Worm (Caenorhabditis elegans) whole organism, early embryonic: ENCODE measurements around the gene fbxc-21.

Experiments
- B0310.2 ChIP-seq: sonication (generic microtip); optimal IDR thresholded peaks from 2 replicates; lab custom pipeline; 2016; ENCODE audit warnings: mild to moderate bottlenecking, missing genetic modification characterization, missing compliant biosample characterization
- aly-1 ChIP-seq: sonication (generic microtip); optimal IDR thresholded peaks from 2 replicates; lab custom pipeline; 2016; ENCODE audit warnings: missing genetic modification characterization, missing compliant biosample characterization
- ama-1 ChIP-seq: fragments of 150-350 bp; optimal IDR thresholded peaks from 2 replicates; lab custom pipeline; 2014
- ceh-13 ChIP-seq: fragments of 200-800 bp; sonication (Bioruptor generic); optimal IDR thresholded peaks from 2 replicates; lab custom pipeline; 2018; ENCODE audit warnings: mild to moderate bottlenecking, missing genetic modification characterization, missing compliant biosample characterization
- ceh-36 ChIP-seq: sonication (generic microtip); optimal IDR thresholded peaks from 2 replicates; lab custom pipeline; 2016; ENCODE audit warnings: missing genetic modification characterization, inconsistent platforms, missing compliant biosample characterization
- ets-7 ChIP-seq: sonication (generic microtip); optimal IDR thresholded peaks from 2 replicates; lab custom pipeline; 2016; ENCODE audit warnings: missing genotype, missing genetic modification characterization, missing compliant biosample characterization
- flt-1 ChIP-seq: fragments of 200-800 bp; sonication (Bioruptor generic); IDR thresholded peaks from 2 replicates; pipeline ENCODE4 v1.3.6; 2022; ENCODE audit warnings: missing genetic modification characterization, missing compliant biosample characterization
- hmbx-1 ChIP-seq: sonication (generic microtip); optimal IDR thresholded peaks from 2 replicates; lab custom pipeline; 2016; ENCODE audit warnings: mild to moderate bottlenecking, missing genetic modification characterization, missing compliant biosample characterization
- hmg-4 ChIP-seq: fragments of 200-800 bp; sonication (Bioruptor generic); optimal IDR thresholded peaks from 2 replicates; lab custom pipeline; 2018; ENCODE audit warnings: mild to moderate bottlenecking, missing genetic modification characterization, missing compliant biosample characterization
- hnd-1 ChIP-seq: sonication (generic microtip); optimal IDR thresholded peaks from 2 replicates; lab custom pipeline; 2016; ENCODE audit warnings: missing genetic modification characterization, missing compliant biosample characterization
- pes-1 ChIP-seq: fragments of 200-800 bp; sonication (Bioruptor generic); IDR thresholded peaks from 2 replicates; pipeline ENCODE4 v1.3.6; 2022; ENCODE audit warnings: missing genetic modification reagents, missing genetic modification characterization, missing compliant biosample characterization
- tbx-11 ChIP-seq: fragments of 200-800 bp; sonication (Bioruptor generic); IDR thresholded peaks from 2 replicates; pipeline ENCODE4 v1.3.6; 2022; ENCODE audit warnings: missing genetic modification characterization, missing compliant biosample characterization
- tbx-37 ChIP-seq: fragments of 200-800 bp; sonication (Bioruptor generic); conservative IDR thresholded peaks from 2 replicates; pipeline ENCODE4 v1.3.6; 2022; ENCODE audit warnings: missing genetic modification reagents, missing genetic modification characterization, missing compliant biosample characterization
- tra-4 ChIP-seq: sonication (generic microtip); optimal IDR thresholded peaks from 2 replicates; lab custom pipeline; 2017; ENCODE audit warnings: missing genetic modification characterization, missing compliant biosample characterization

DNA sequence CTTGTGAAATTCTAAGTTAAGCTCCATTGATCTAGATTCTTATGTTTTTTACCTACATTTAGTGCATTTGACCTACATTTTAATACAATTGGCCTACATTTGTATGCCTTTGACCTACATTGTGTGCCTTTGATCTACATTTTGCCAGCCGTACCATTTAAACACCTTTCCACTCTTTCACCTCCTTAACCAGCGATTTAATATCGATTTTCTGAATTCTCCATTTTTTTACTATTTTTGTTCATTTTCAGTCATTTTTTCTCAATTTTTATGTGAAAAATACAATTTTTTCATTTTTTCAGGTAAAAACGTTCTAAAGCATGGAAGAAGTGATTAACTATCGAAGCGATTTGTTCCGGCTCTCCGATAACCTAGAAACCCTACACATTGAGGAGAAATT, 20.2 kb upstream of the fbxc-21 start, which contains the start of gene btb-7:
- TF ChIP-seq aly-1 (tag; lab: Kevin White, UChicago) (no peak), ceh-36 (tag; lab: Kevin White, UChicago) (no peak), flt-1 (GFP tag; lab: Robert Waterston, UW) (no peak), tbx-37 (GFP tag; lab: Robert Waterston, UW) (no peak), tbx-11 (GFP tag; lab: Robert Waterston, UW) (no peak), hmg-4 (GFP tag; lab: Kevin White, UChicago) (no peak), ama-1 (lab: Kevin White, UChicago) (no peak), pes-1 (GFP tag; lab: Robert Waterston, UW) (no peak), ets-7 (tag; lab: Kevin White, UChicago) (no peak), tra-4 (tag; lab: Kevin White, UChicago) (no peak), ceh-13 (GFP tag; lab: Kevin White, UChicago) (no peak), B0310.2 (tag; lab: Kevin White, UChicago) (no peak), hnd-1 (tag; lab: Kevin White, UChicago) (no peak), hmbx-1 (tag; lab: Kevin White, UChicago) (no peak)
